Worm (Caenorhabditis elegans): Measurements from ENCODE around the gene pqn-29.

pqn-29 gene

ce11 chrIII:4658384-4658844, 12.3 kb upstream of the pqn-29 start, which contains the start of gene cdka-1:
cdka-1 (plus strand) TSS chrIII:4658794.
- TF ChIP-seq pros-1 (tag; optimal IDR thresholded peaks at IDR 0.05) (no peak), ceh-22 (tag; optimal IDR thresholded peaks at IDR 0.05) (no peak), pag-3 (tag; optimal IDR thresholded peaks at IDR 0.05; ENCODE audit: borderline replicate concordance) (no peak), rnt-1 (tag; optimal IDR thresholded peaks at IDR 0.05) (no peak), ceh-45 (GFP tag; IDR thresholded peaks at IDR 0.05) (no peak), ahr-1 (tag; optimal IDR thresholded peaks at IDR 0.05) (no peak), elt-4 (tag; optimal IDR thresholded peaks at IDR 0.05) (no peak), hlh-8 (tag; optimal IDR thresholded peaks at IDR 0.05) (no peak), ceh-6 (GFP tag; optimal IDR thresholded peaks at IDR 0.05) (no peak), tbx-2 (tag; optimal IDR thresholded peaks at IDR 0.05) (no peak), unc-55 (GFP tag; optimal IDR thresholded peaks at IDR 0.05) (no peak)

ce11 chrIII:4657386-4657785, 11.2 kb upstream of the pqn-29 start:
- TF ChIP-seq ahr-1 (tag; optimal IDR thresholded peaks at IDR 0.05) = no peak
- no peak for TF ChIP-seq ceh-9 (tag; optimal IDR thresholded peaks at IDR 0.05)
- TF ChIP-seq fax-1 (tag; optimal IDR thresholded peaks at IDR 0.05) = no peak
- TF ChIP-seq nfya-1 (tag; optimal IDR thresholded peaks at IDR 0.05) = no peak
- TF ChIP-seq che-1 (tag; optimal IDR thresholded peaks at IDR 0.05) = no peak
- no peak for TF ChIP-seq pqm-1 (tag; optimal IDR thresholded peaks at IDR 0.05)
- no peak for TF ChIP-seq pag-3 (tag; optimal IDR thresholded peaks at IDR 0.05; ENCODE audit: borderline replicate concordance)
- peak; percentile 56 for TF ChIP-seq unc-42 (tag; optimal IDR thresholded peaks at IDR 0.05)

ce11 chrIII:4656415-4656814, 10.3 kb upstream of the pqn-29 start:
- TF ChIP-seq hlh-6 (tag; optimal IDR thresholded peaks at IDR 0.05) = no peak
- no peak for TF ChIP-seq ceh-45 (GFP tag; IDR thresholded peaks at IDR 0.05)
- peak; percentile 66 for TF ChIP-seq unc-42 (tag; optimal IDR thresholded peaks at IDR 0.05)
- peak; percentile 79 for TF ChIP-seq ceh-48 (tag; optimal IDR thresholded peaks at IDR 0.05)
- TF ChIP-seq ceh-31 (tag; optimal IDR thresholded peaks at IDR 0.05) = peak; percentile 79
- TF ChIP-seq lim-6 (tag; optimal IDR thresholded peaks at IDR 0.05) = peak; percentile 9
- no peak for TF ChIP-seq ceh-19 (GFP tag; optimal IDR thresholded peaks at IDR 0.05)
- TF ChIP-seq pros-1 (tag; optimal IDR thresholded peaks at IDR 0.05) = no peak
- no peak for TF ChIP-seq T23F11.4 (GFP tag; optimal IDR thresholded peaks at IDR 0.05)
- TF ChIP-seq nfya-1 (tag; optimal IDR thresholded peaks at IDR 0.05) = peak; percentile 20
- TF ChIP-seq ceh-2 (tag; optimal IDR thresholded peaks at IDR 0.05) = no peak

- no peak for TF ChIP-seq sox-4 (tag; optimal IDR thresholded peaks at IDR 0.05)
- TF ChIP-seq zip-5 (tag; optimal IDR thresholded peaks at IDR 0.05) = no peak
- no peak for TF ChIP-seq tbx-7 (tag; optimal IDR thresholded peaks at IDR 0.05)
- TF ChIP-seq pha-4 (tag; optimal IDR thresholded peaks at IDR 0.05) = no peak
- TF ChIP-seq madf-2 (tag; optimal IDR thresholded peaks at IDR 0.05) = no peak
- no peak for TF ChIP-seq Y22D7AL.16 (tag; optimal IDR thresholded peaks at IDR 0.05)
- no peak for TF ChIP-seq syd-9 (tag; optimal IDR thresholded peaks at IDR 0.05)
- no peak for TF ChIP-seq ceh-18 (tag; optimal IDR thresholded peaks at IDR 0.05)
- no peak for TF ChIP-seq sdc-2 (tag; optimal IDR thresholded peaks at IDR 0.05)
- TF ChIP-seq fkh-10 (GFP tag; optimal IDR thresholded peaks at IDR 0.05) = no peak
- no peak for TF ChIP-seq ceh-31 (tag; optimal IDR thresholded peaks at IDR 0.05)
- no peak for TF ChIP-seq fkh-6 (tag; optimal IDR thresholded peaks at IDR 0.05)
Observed at ce11 chrIII:4655402-4655801, 9.3 kb upstream of the pqn-29 start, which contains the start of gene T23F11.2. T23F11.2 (minus strand) TSS chrIII:4655502.

ce11 chrIII:4653912-4654311, 7.8 kb upstream of the pqn-29 start:
- TF ChIP-seq dve-1 (tag; optimal IDR thresholded peaks at IDR 0.05) = no peak
- TF ChIP-seq lin-11 (tag; optimal IDR thresholded peaks at IDR 0.05) = no peak
- TF ChIP-seq fkh-6 (tag; optimal IDR thresholded peaks at IDR 0.05) = no peak
- TF ChIP-seq nhr-11 (tag; optimal IDR thresholded peaks at IDR 0.05) = no peak
- TF ChIP-seq syd-9 (tag; optimal IDR thresholded peaks at IDR 0.05) = no peak
- TF ChIP-seq fax-1 (tag; optimal IDR thresholded peaks at IDR 0.05) = no peak
- no peak for TF ChIP-seq sox-4 (tag; optimal IDR thresholded peaks at IDR 0.05)
- TF ChIP-seq nhr-232 (tag; optimal IDR thresholded peaks at IDR 0.05) = no peak
